Worm (Caenorhabditis elegans) whole organism, late embryonic: ENCODE data around the gene ZK154.4.

Source experiments
- K02D7.2 ChIP-seq: sonication (generic microtip); optimal IDR thresholded peaks from 2 replicates; lab custom pipeline; 2017; ENCODE audit warnings: mild to moderate bottlenecking, missing genetic modification characterization, missing compliant biosample characterization
- T23F11.4 ChIP-seq: fragments of 200-800 bp; sonication (Bioruptor generic); optimal IDR thresholded peaks from 2 replicates; lab custom pipeline; 2018; ENCODE audit warnings: mild to moderate bottlenecking, missing genetic modification characterization, missing compliant biosample characterization
- Y22D7AL.16 ChIP-seq: sonication (generic microtip); optimal IDR thresholded peaks from 2 replicates; lab custom pipeline; 2016; ENCODE audit warnings: missing genetic modification characterization, missing compliant biosample characterization
- ahr-1 ChIP-seq: sonication (generic microtip); optimal IDR thresholded peaks from 2 replicates; lab custom pipeline; 2016; ENCODE audit warnings: missing genetic modification characterization, missing compliant biosample characterization
- ceh-14 ChIP-seq: sonication (generic microtip); optimal IDR thresholded peaks from 2 replicates; lab custom pipeline; 2016; ENCODE audit warnings: missing genotype, missing genetic modification characterization, missing compliant biosample characterization
- ceh-18 ChIP-seq: sonication (generic microtip); optimal IDR thresholded peaks from 2 replicates; lab custom pipeline; 2016; ENCODE audit warnings: missing genetic modification characterization, missing compliant biosample characterization
- ceh-24 ChIP-seq: sonication (generic microtip); optimal IDR thresholded peaks from 2 replicates; lab custom pipeline; 2016; ENCODE audit warnings: mild to moderate bottlenecking, missing genetic modification characterization, missing compliant biosample characterization
- ceh-34 ChIP-seq: sonication (generic microtip); optimal IDR thresholded peaks from 2 replicates; lab custom pipeline; 2016; ENCODE audit warnings: mild to moderate bottlenecking, missing genetic modification characterization, missing compliant biosample characterization
- ceh-48 ChIP-seq: sonication (generic microtip); optimal IDR thresholded peaks from 2 replicates; lab custom pipeline; 2016; ENCODE audit warnings: missing genetic modification characterization, inconsistent platforms, missing compliant biosample characterization
- ceh-9 ChIP-seq: sonication (generic microtip); optimal IDR thresholded peaks from 2 replicates; lab custom pipeline; 2016; ENCODE audit warnings: mild to moderate bottlenecking, missing genetic modification characterization, inconsistent platforms, missing compliant biosample characterization
- che-1 ChIP-seq: sonication (generic microtip); optimal IDR thresholded peaks from 2 replicates; lab custom pipeline; 2016; ENCODE audit warnings: mild to moderate bottlenecking, missing genetic modification characterization, missing compliant biosample characterization
- elt-2 ChIP-seq: sonication (generic microtip); optimal IDR thresholded peaks from 2 replicates; lab custom pipeline; 2016; ENCODE audit warnings: missing genetic modification reagents, missing genetic modification characterization, missing compliant biosample characterization
- elt-4 ChIP-seq: sonication (generic microtip); optimal IDR thresholded peaks from 2 replicates; lab custom pipeline; 2016; ENCODE audit warnings: missing genetic modification characterization, missing compliant biosample characterization
- ets-4 ChIP-seq: sonication (generic microtip); optimal IDR thresholded peaks from 2 replicates; lab custom pipeline; 2016; ENCODE audit warnings: missing genetic modification characterization, missing compliant biosample characterization
- fax-1 ChIP-seq: sonication (generic microtip); optimal IDR thresholded peaks from 2 replicates; lab custom pipeline; 2016; ENCODE audit warnings: missing genotype, missing genetic modification characterization, missing compliant biosample characterization
- fkh-10 ChIP-seq: fragments of 150-350 bp; optimal IDR thresholded peaks from 2 replicates; lab custom pipeline; 2014; ENCODE audit warnings: missing biosample characterization, missing genetic modification reagents, missing genetic modification characterization
- fkh-6 ChIP-seq: sonication (generic microtip); optimal IDR thresholded peaks from 2 replicates; lab custom pipeline; 2016; ENCODE audit warnings: missing genetic modification characterization, missing compliant biosample characterization
- gmeb-2 ChIP-seq: sonication (generic microtip); optimal IDR thresholded peaks from 2 replicates; lab custom pipeline; 2016; ENCODE audit warnings: missing genetic modification characterization, inconsistent platforms, missing compliant biosample characterization
- hlh-13 ChIP-seq: fragments of 200-800 bp; sonication (Bioruptor generic); optimal IDR thresholded peaks from 2 replicates; lab custom pipeline; 2018; ENCODE audit warnings: mild to moderate bottlenecking, missing genetic modification characterization, missing compliant biosample characterization
- hlh-15 ChIP-seq: sonication (generic microtip); optimal IDR thresholded peaks from 2 replicates; lab custom pipeline; 2016; ENCODE audit warnings: missing genetic modification characterization, missing compliant biosample characterization
- hlh-30 ChIP-seq: sonication (generic microtip); optimal IDR thresholded peaks from 2 replicates; lab custom pipeline; 2017; ENCODE audit warnings: antibody characterized with exemption, missing genetic modification characterization, missing compliant biosample characterization; ENCODE audit not compliant: insufficient read depth
- madf-2 ChIP-seq: sonication (generic microtip); optimal IDR thresholded peaks from 2 replicates; lab custom pipeline; 2017; ENCODE audit warnings: missing genetic modification characterization, missing compliant biosample characterization
- mec-3 ChIP-seq: sonication (generic microtip); optimal IDR thresholded peaks from 2 replicates; lab custom pipeline; 2016; ENCODE audit warnings: borderline replicate concordance, missing genetic modification characterization, missing compliant biosample characterization
- nfya-1 ChIP-seq: sonication (generic microtip); optimal IDR thresholded peaks from 2 replicates; lab custom pipeline; 2017; ENCODE audit warnings: missing genetic modification characterization, mild to moderate bottlenecking, missing compliant biosample characterization, antibody characterized with exemption, moderate library complexity
- nhr-11 ChIP-seq: fragments of 150-350 bp; optimal IDR thresholded peaks from 2 replicates; lab custom pipeline; 2014; ENCODE audit warnings: missing biosample characterization, missing genetic modification characterization
- odd-2 ChIP-seq: sonication (generic microtip); optimal IDR thresholded peaks from 2 replicates; lab custom pipeline; 2017; ENCODE audit warnings: antibody characterized with exemption, mild to moderate bottlenecking, missing genetic modification characterization, missing compliant biosample characterization
- pha-4 ChIP-seq: fragments of 150-350 bp; optimal IDR thresholded peaks from 2 replicates; lab custom pipeline; 2018; ENCODE audit warnings: missing biosample characterization, missing genetic modification reagents, missing genetic modification characterization
- pqm-1 ChIP-seq: sonication (generic microtip); optimal IDR thresholded peaks from 2 replicates; lab custom pipeline; 2016; ENCODE audit warnings: missing genetic modification characterization, missing compliant biosample characterization
- sdc-2 ChIP-seq: sonication (generic microtip); optimal IDR thresholded peaks from 2 replicates; lab custom pipeline; 2016; ENCODE audit warnings: missing genotype, missing genetic modification characterization, missing compliant biosample characterization
- sox-2 ChIP-seq: fragments of 200-800 bp; sonication (Bioruptor generic); IDR thresholded peaks from 2 replicates; pipeline ENCODE4 v1.3.6; 2022; ENCODE audit warnings: missing genetic modification reagents, missing genetic modification characterization, missing compliant biosample characterization
- sox-4 ChIP-seq: sonication (generic microtip); optimal IDR thresholded peaks from 2 replicates; lab custom pipeline; 2017; ENCODE audit warnings: mild to moderate bottlenecking, missing genetic modification characterization, inconsistent platforms, missing compliant biosample characterization
- syd-9 ChIP-seq: sonication (generic microtip); optimal IDR thresholded peaks from 2 replicates; lab custom pipeline; 2016; ENCODE audit warnings: mild to moderate bottlenecking, missing genetic modification characterization, moderate library complexity, missing compliant biosample characterization
- tbx-7 ChIP-seq: sonication (generic microtip); optimal IDR thresholded peaks from 2 replicates; lab custom pipeline; 2016; ENCODE audit warnings: missing genotype, missing genetic modification characterization, missing compliant biosample characterization
- unc-3 ChIP-seq, 2 experiments: fragments of 200-800 bp in 1 of 2; sonication (Bioruptor generic) in 1 of 2; sonication (generic microtip) in 1 of 2; conservative IDR thresholded peaks in 1 of 2; optimal IDR thresholded peaks in 1 of 2; 2 replicates each; pipeline versions ENCODE4 v1.3.6 to Lab custom; 2016 to 2022; ENCODE audit warnings: missing compliant biosample characterization in 2 of 2, missing genetic modification characterization in 2 of 2, missing genetic modification reagents in 1 of 2
- unc-42 ChIP-seq: sonication (generic microtip); optimal IDR thresholded peaks from 2 replicates; lab custom pipeline; 2016; ENCODE audit warnings: missing genotype, missing genetic modification characterization, missing compliant biosample characterization
- unc-55 ChIP-seq: sonication (generic microtip); optimal IDR thresholded peaks from 2 replicates; lab custom pipeline; 2017; ENCODE audit warnings: missing biosample characterization, missing genetic modification reagents, missing genetic modification characterization
- unc-86 ChIP-seq: sonication (generic microtip); optimal IDR thresholded peaks from 2 replicates; lab custom pipeline; 2016; ENCODE audit warnings: missing genetic modification characterization, missing compliant biosample characterization
- zip-5 ChIP-seq: sonication (generic microtip); optimal IDR thresholded peaks from 2 replicates; lab custom pipeline; 2016; ENCODE audit warnings: missing genetic modification characterization, missing compliant biosample characterization
- ztf-16 ChIP-seq: sonication (generic microtip); optimal IDR thresholded peaks from 2 replicates; lab custom pipeline; 2017; ENCODE audit warnings: missing genetic modification characterization, missing compliant biosample characterization

The ZK154.4 gene

ce11 chrX:7787885-7788353 is 5.7 kb upstream of the ZK154.4 start, which contains the start of gene ZK154.5 (continued):
- TF ChIP-seq T23F11.4 (no peak), unc-55 (GFP tag; lab: Kevin White, UChicago) (peak; percentile 11), ceh-34 (tag; lab: Kevin White, UChicago) (peak; percentile 57), ceh-24 (tag; lab: Kevin White, UChicago) (no peak), elt-2 (tag; lab: Kevin White, UChicago) (peak; percentile 0), elt-4 (tag; lab: Kevin White, UChicago) (no peak), mec-3 (tag; lab: Kevin White, UChicago) (no peak), ceh-14 (tag; lab: Kevin White, UChicago) (no peak), hlh-15 (tag; lab: Kevin White, UChicago) (no peak), ceh-18 (tag; lab: Kevin White, UChicago) (peak; percentile 35), ztf-16 (tag; lab: Kevin White, UChicago) (no peak)

- TF ChIP-seq unc-42 (tag; lab: Kevin White, UChicago) (no peak), elt-4 (tag; lab: Kevin White, UChicago) (no peak), nfya-1 (tag; lab: Kevin White, UChicago) (no peak), madf-2 (tag; lab: Kevin White, UChicago) (no peak), unc-86 (tag; lab: Kevin White, UChicago) (no peak), pqm-1 (tag; lab: Kevin White, UChicago) (no peak), ceh-48 (tag; lab: Kevin White, UChicago) (no peak), hlh-30 (tag; lab: Kevin White, UChicago) (no peak), pha-4 (tag; lab: Kevin White, UChicago) (no peak), hlh-13 (no peak), tbx-7 (tag; lab: Kevin White, UChicago) (no peak), fkh-6 (no peak), sox-4 (tag; lab: Kevin White, UChicago) (no peak), zip-5 (tag; lab: Kevin White, UChicago) (no peak)
- TF ChIP-seq, all 69 proteins: peak for 0
These were observed 388 bp downstream of the ZK154.4 start for ce11 chrX:7781827-7782226.

ce11 chrX:7779527-7780033 is 2.6 kb downstream of the ZK154.4 start, which contains the start of gene ZK154.1:
Gene ZK154.1, plus strand, starts transcription at chrX:7779577.
- no peak for TF ChIP-seq fkh-6

- no peak for TF ChIP-seq syd-9
- no peak for TF ChIP-seq ceh-18 (tag; lab: Kevin White, UChicago)
- no peak for TF ChIP-seq odd-2 (tag; lab: Kevin White, UChicago)
- TF ChIP-seq gmeb-2 (tag; lab: Kevin White, UChicago), result no peak
- no peak for TF ChIP-seq elt-4 (tag; lab: Kevin White, UChicago)
- TF ChIP-seq fkh-10 (GFP tag; lab: Kevin White, UChicago), result no peak
- TF ChIP-seq fax-1 (tag; lab: Kevin White, UChicago), result no peak
- TF ChIP-seq nhr-11 (tag; lab: Kevin White, UChicago), result no peak
- TF ChIP-seq sdc-2 (tag; lab: Kevin White, UChicago), result no peak
- TF ChIP-seq ceh-9 (tag; lab: Kevin White, UChicago), result no peak
- TF ChIP-seq Y22D7AL.16 (tag; lab: Kevin White, UChicago), result no peak
- TF ChIP-seq che-1 (tag; lab: Kevin White, UChicago), result no peak
- no peak for TF ChIP-seq unc-3 (GFP tag; conservative IDR thresholded peaks at IDR 0.05; lab: Robert Waterston, UW)
- TF ChIP-seq unc-3 (tag; optimal IDR thresholded peaks at IDR 0.05; lab: Kevin White, UChicago), result no peak
- no peak for TF ChIP-seq fkh-6
- TF ChIP-seq elt-2 (tag; lab: Kevin White, UChicago), result no peak
- no peak for TF ChIP-seq K02D7.2 (tag; lab: Kevin White, UChicago)
- no peak for TF ChIP-seq ets-4 (tag; lab: Kevin White, UChicago)
- no peak for TF ChIP-seq ahr-1 (tag; lab: Kevin White, UChicago)
- TF ChIP-seq sox-2 (GFP tag; lab: Robert Waterston, UW), result no peak
- no peak for TF ChIP-seq ztf-16 (tag; lab: Kevin White, UChicago)
These were observed 3.4 kb downstream of the ZK154.4 start for ce11 chrX:7778786-7779185.
